Fruit fly (Drosophila melanogaster): Measurements from ENCODE around the gene Fit1.

DNA sequence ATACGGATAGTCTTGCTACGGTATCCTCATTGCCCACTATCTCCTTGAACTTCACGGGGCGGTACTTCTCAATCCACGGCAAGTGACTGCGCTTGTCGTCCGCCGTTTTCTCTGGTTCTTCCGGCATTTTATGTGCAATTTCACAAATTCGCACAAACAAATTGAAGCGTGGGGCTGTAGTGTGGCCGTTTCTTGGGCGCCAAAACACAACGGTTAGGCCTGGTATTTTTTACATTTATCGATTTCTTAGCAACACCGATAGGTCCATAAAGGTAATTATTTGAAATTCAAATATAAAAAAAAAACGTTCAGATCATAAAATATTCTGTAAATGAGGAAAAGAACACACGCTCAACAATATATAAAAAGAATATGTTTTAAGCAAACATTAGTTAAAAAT, 32.5 kb downstream of the Fit1 start, which contains the start of gene RfC4:
- no peak for TF ChIP-seq CG8478 (optimal IDR thresholded peaks at IDR 0.05)
- TF ChIP-seq CTCF (optimal IDR thresholded peaks at IDR 0.05) = peak in 1 of 2 experiments; percentile 1
